Fruit fly (Drosophila melanogaster): ENCODE data around the gene frj.

The frj gene

dm6 chr2L:6480212-6480994 lies 24.6 kb downstream of the frj start, which contains the start of the genes Sec61alpha and Daxx:
Gene Sec61alpha, minus strand, starts transcription at chr2L:6480575.
Gene Daxx, plus strand, starts transcription at chr2L:6480929.
- TF ChIP-seq CG32121 (GFP tag; IDR thresholded peaks at IDR 0.05), result peak; percentile 65; the same call in 1 of the 2 replicates
- peak; percentile 74 for TF ChIP-seq Ets98B (GFP tag; IDR thresholded peaks at IDR 0.05)
- TF ChIP-seq CG15710 (tag; optimal IDR thresholded peaks at IDR 0.05), result peak; percentile 78
- peak; percentile 78 for TF ChIP-seq CG17806 (tag; optimal IDR thresholded peaks at IDR 0.05)
- TF ChIP-seq CG10348 (GFP tag; IDR thresholded peaks at IDR 0.05), result no peak
- no peak for TF ChIP-seq EcR (GFP tag; optimal IDR thresholded peaks at IDR 0.05)
- peak; percentile 56; the same call in 1 of the 2 replicates for TF ChIP-seq rn (GFP tag; IDR thresholded peaks at IDR 0.05)
- TF ChIP-seq fd96Ca (GFP tag; IDR thresholded peaks at IDR 0.05), result peak; percentile 78
- peak; percentile 75 for TF ChIP-seq CG9948 (tag; optimal IDR thresholded peaks at IDR 0.05)
- no peak for TF ChIP-seq D1 (tag; optimal IDR thresholded peaks at IDR 0.05)
- TF ChIP-seq CG4496 (GFP tag; IDR thresholded peaks at IDR 0.05), result peak; percentile 78
- peak; percentile 77 for TF ChIP-seq CG8159 (tag; optimal IDR thresholded peaks at IDR 0.05)
- TF ChIP-seq Pif1B (GFP tag; optimal IDR thresholded peaks at IDR 0.05), result no peak
- TF ChIP-seq CG14655 (GFP tag; optimal IDR thresholded peaks at IDR 0.05), result no peak
- peak; percentile 63 for TF ChIP-seq Snoo (tag; optimal IDR thresholded peaks at IDR 0.05)
- TF ChIP-seq gl (tag; optimal IDR thresholded peaks at IDR 0.05), result no peak
- peak; percentile 71 for TF ChIP-seq CG8301 (tag; optimal IDR thresholded peaks at IDR 0.05)
- no peak for TF ChIP-seq Pif1A (GFP tag; optimal IDR thresholded peaks at IDR 0.05)
- TF ChIP-seq CG13204 (GFP tag; optimal IDR thresholded peaks at IDR 0.05), result no peak
- peak; percentile 19; the same call in 1 of the 2 replicates for TF ChIP-seq CG12605 (GFP tag; IDR thresholded peaks at IDR 0.05)
- TF ChIP-seq CG34367 (tag; optimal IDR thresholded peaks at IDR 0.05), result peak; percentile 72

- TF ChIP-seq Ets98B (GFP tag; IDR thresholded peaks at IDR 0.05), result peak; percentile 35
- 0 out of 2 replicates have a peak, but pooled peaks have one; percentile 29 for TF ChIP-seq CG32121 (GFP tag; IDR thresholded peaks at IDR 0.05)
- TF ChIP-seq fd96Ca (GFP tag; IDR thresholded peaks at IDR 0.05), result 0 out of 3 replicates have a peak, but pooled peaks have one; percentile 17
- TF ChIP-seq CG4496 (GFP tag; IDR thresholded peaks at IDR 0.05), result 0 out of 3 replicates have a peak, but pooled peaks have one; percentile 9
- no peak for TF ChIP-seq EcR (GFP tag; optimal IDR thresholded peaks at IDR 0.05)
Measured at dm6 chr2L:6481310-6481738, 25.5 kb downstream of the frj start.

dm6 chr2L:6488676-6489140 lies 32.9 kb downstream of the frj start, which contains the start of the genes KFase and epsilonCOP:
Gene KFase, minus strand, starts transcription at chr2L:6488756.
Gene epsilonCOP, plus strand, starts transcription at chr2L:6489090.
- TF ChIP-seq Ets98B (GFP tag; IDR thresholded peaks at IDR 0.05), result peak; percentile 52
- no peak for TF ChIP-seq CG14655 (GFP tag; optimal IDR thresholded peaks at IDR 0.05)
- TF ChIP-seq fd96Ca (GFP tag; IDR thresholded peaks at IDR 0.05), result no peak
- no peak for TF ChIP-seq D1 (tag; optimal IDR thresholded peaks at IDR 0.05)

dm6 chr2L:6490783-6491249 lies 35.0 kb downstream of the frj start, which contains the start of the genes Phf5a and CG31638:
Gene Phf5a, minus strand, starts transcription at chr2L:6490843.
Gene CG31638, plus strand, starts transcription at chr2L:6491061.
- TF ChIP-seq rn (GFP tag; IDR thresholded peaks at IDR 0.05) (peak; percentile 94), EcR (GFP tag; optimal IDR thresholded peaks at IDR 0.05) (peak; percentile 16), CG34367 (tag; optimal IDR thresholded peaks at IDR 0.05) (peak; percentile 71), D1 (tag; optimal IDR thresholded peaks at IDR 0.05) (no peak), CG10348 (GFP tag; IDR thresholded peaks at IDR 0.05) (no peak), CG17806 (tag; optimal IDR thresholded peaks at IDR 0.05) (peak; percentile 95), CG4496 (GFP tag; IDR thresholded peaks at IDR 0.05) (peak; percentile 94), CG13204 (GFP tag; optimal IDR thresholded peaks at IDR 0.05) (no peak), Pif1A (GFP tag; optimal IDR thresholded peaks at IDR 0.05) (no peak), CG32121 (GFP tag; IDR thresholded peaks at IDR 0.05) (peak; percentile 96), gl (tag; optimal IDR thresholded peaks at IDR 0.05) (peak; percentile 73), Ets98B (GFP tag; IDR thresholded peaks at IDR 0.05) (peak; percentile 95), fd96Ca (GFP tag; IDR thresholded peaks at IDR 0.05) (peak; percentile 93), CG8301 (tag; optimal IDR thresholded peaks at IDR 0.05) (peak; percentile 85), Snoo (tag; optimal IDR thresholded peaks at IDR 0.05) (peak; percentile 84), CG8159 (tag; optimal IDR thresholded peaks at IDR 0.05) (peak; percentile 92), Pif1B (GFP tag; optimal IDR thresholded peaks at IDR 0.05) (no peak), CG14655 (GFP tag; optimal IDR thresholded peaks at IDR 0.05) (no peak), CG9948 (tag; optimal IDR thresholded peaks at IDR 0.05) (peak; percentile 93), CG15710 (tag; optimal IDR thresholded peaks at IDR 0.05) (peak; percentile 94)

DNA sequence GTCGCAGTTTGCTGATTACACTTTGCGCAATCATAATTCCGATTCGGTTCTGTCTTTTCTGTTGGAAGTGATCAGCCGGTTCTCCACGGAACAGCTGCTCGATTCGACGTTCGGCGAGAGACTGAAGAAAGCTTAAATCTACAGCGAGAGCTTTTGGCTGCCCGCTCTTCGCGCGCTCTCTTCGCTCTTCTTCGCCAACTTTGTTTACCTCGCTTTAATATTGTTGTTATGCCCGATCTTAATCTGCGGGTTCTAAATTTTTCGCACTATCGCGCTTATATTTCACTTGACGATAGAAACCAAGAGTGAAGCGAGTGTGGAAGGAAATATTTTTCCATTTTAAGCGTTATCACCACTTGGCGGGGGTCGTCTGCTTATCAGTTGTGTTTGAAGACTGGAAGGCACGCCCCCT lies 38.6 kb downstream of the frj start, which contains the start of gene CG9547:
Gene CG9547, minus strand, starts transcription at position 128 of the 412 bp plus-strand sequence.
- TF ChIP-seq Snoo (tag; optimal IDR thresholded peaks at IDR 0.05), result peak; percentile 30
- peak; percentile 65; the same call in 1 of the 2 replicates for TF ChIP-seq Ets98B (GFP tag; IDR thresholded peaks at IDR 0.05)
- no peak for TF ChIP-seq rn (GFP tag; IDR thresholded peaks at IDR 0.05)
- TF ChIP-seq CG12605 (GFP tag; IDR thresholded peaks at IDR 0.05), result peak; percentile 50
- TF ChIP-seq fd96Ca (GFP tag; IDR thresholded peaks at IDR 0.05), result no peak
- peak; percentile 4 for TF ChIP-seq EcR (GFP tag; optimal IDR thresholded peaks at IDR 0.05)
- TF ChIP-seq CG4496 (GFP tag; IDR thresholded peaks at IDR 0.05), result 0 out of 3 replicates have a peak, but pooled peaks have one; percentile 24
- no peak for TF ChIP-seq CG8159 (tag; optimal IDR thresholded peaks at IDR 0.05)

Data from whole organism, pupa.